Worm (Caenorhabditis elegans): ENCODE data around the gene F38B2.6.

ce11 chrX:11240585-11241115 lies 40.4 kb downstream of the F38B2.6 start, which contains the start of gene C34F6.10:
- TF ChIP-seq nhr-11 (tag; optimal IDR thresholded peaks at IDR 0.05), result no peak
- TF ChIP-seq tbx-2 (tag; optimal IDR thresholded peaks at IDR 0.05), result no peak
- no peak for TF ChIP-seq ceh-82 (tag; optimal IDR thresholded peaks at IDR 0.05)
- TF ChIP-seq nhr-76 (tag; optimal IDR thresholded peaks at IDR 0.05), result no peak
- no peak for TF ChIP-seq rnt-1 (tag; optimal IDR thresholded peaks at IDR 0.05)
- TF ChIP-seq unc-130 (tag; optimal IDR thresholded peaks at IDR 0.05), result no peak
- TF ChIP-seq nhr-84 (tag; optimal IDR thresholded peaks at IDR 0.05), result no peak
- no peak for TF ChIP-seq ceh-88 (GFP tag; IDR thresholded peaks at IDR 0.05)
- no peak for TF ChIP-seq zag-1 (tag; optimal IDR thresholded peaks at IDR 0.05)
- TF ChIP-seq unc-62 (GFP tag; optimal IDR thresholded peaks at IDR 0.05), result no peak
- no peak for TF ChIP-seq lir-3 (tag; optimal IDR thresholded peaks at IDR 0.05; ENCODE audit: poor library complexity)
- no peak for TF ChIP-seq dpl-1 (GFP tag; optimal IDR thresholded peaks at IDR 0.05)
- TF ChIP-seq snu-23 (GFP tag; optimal IDR thresholded peaks at IDR 0.05), result no peak
- no peak for TF ChIP-seq pqm-1 (tag; optimal IDR thresholded peaks at IDR 0.05)
